Worm (Caenorhabditis elegans): ENCODE measurements around the gene nsy-7.

DNA sequence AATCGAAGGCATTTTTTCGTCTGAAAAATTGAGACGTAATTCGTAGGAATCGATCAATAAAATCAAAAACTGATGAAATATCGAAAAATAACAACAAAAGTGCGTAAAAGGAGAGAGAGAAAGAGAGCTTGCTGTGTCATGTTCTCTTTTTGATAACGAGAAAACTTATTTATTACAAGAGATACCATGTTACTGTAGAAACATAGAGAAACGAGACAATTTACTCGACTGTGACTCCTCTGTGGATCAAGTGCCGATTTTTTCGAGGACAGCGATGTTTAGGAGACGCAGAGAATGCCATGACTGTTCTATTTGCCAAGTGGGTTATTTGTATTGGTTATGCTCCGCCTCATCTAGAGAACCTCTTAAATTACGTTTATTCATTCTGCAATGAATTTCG, 47.1 kb upstream of the nsy-7 start, which contains the start of gene sph-1:
- TF ChIP-seq sea-1 (GFP tag; conservative IDR thresholded peaks at IDR 0.05) (no peak), ceh-13 (GFP tag; optimal IDR thresholded peaks at IDR 0.05) (no peak), tbx-37 (GFP tag; conservative IDR thresholded peaks at IDR 0.05) (no peak), tra-4 (tag; optimal IDR thresholded peaks at IDR 0.05) (no peak), ama-1 (optimal IDR thresholded peaks at IDR 0.05) (no peak), tbx-11 (GFP tag; IDR thresholded peaks at IDR 0.05) (no peak), B0310.2 (tag; optimal IDR thresholded peaks at IDR 0.05) (no peak), ceh-36 (tag; optimal IDR thresholded peaks at IDR 0.05) (no peak), pes-1 (GFP tag; IDR thresholded peaks at IDR 0.05) (no peak)

Measured in whole organism, early embryonic.